Worm (Caenorhabditis elegans): ENCODE measurements around the gene lgc-19.

ce11 chrIV:15923000-15923399, 39.5 kb downstream of the lgc-19 start:
- no peak for TF ChIP-seq ama-1 (optimal IDR thresholded peaks at IDR 0.05)
- no peak for TF ChIP-seq flt-1 (GFP tag; IDR thresholded peaks at IDR 0.05)

Measured in whole organism, early embryonic.